Worm (Caenorhabditis elegans) whole organism, young adult: Measurements from ENCODE around the gene strd-1.

ENCODE experiments used
- C06A6.2 ChIP-seq: fragments of 200-800 bp; sonication (Bioruptor generic); conservative IDR thresholded peaks from 2 replicates; pipeline ENCODE4 v1.3.6; 2022; ENCODE audit warnings: missing genetic modification characterization, missing compliant biosample characterization
- F10E7.11 ChIP-seq: sonication (generic microtip); optimal IDR thresholded peaks from 2 replicates; lab custom pipeline; 2017; ENCODE audit warnings: mild to moderate bottlenecking, missing genetic modification characterization, moderate library complexity, missing compliant biosample characterization
- K11D2.4 ChIP-seq: fragments of 200-800 bp; sonication (Bioruptor generic); IDR thresholded peaks from 2 replicates; pipeline ENCODE4 v1.3.6; 2022; ENCODE audit warnings: missing genetic modification reagents, missing genetic modification characterization, missing compliant biosample characterization
- T07F8.4 ChIP-seq: sonication (generic microtip); optimal IDR thresholded peaks from 2 replicates; lab custom pipeline; 2016; ENCODE audit warnings: mild to moderate bottlenecking, missing genetic modification characterization, moderate library complexity, missing compliant biosample characterization
- T26A5.8 ChIP-seq: sonication (generic microtip); optimal IDR thresholded peaks from 2 replicates; lab custom pipeline; 2016; ENCODE audit warnings: missing genetic modification characterization, missing compliant biosample characterization
- Y79H2A.3 ChIP-seq: fragments of 200-800 bp; sonication (Bioruptor generic); conservative IDR thresholded peaks from 2 replicates; pipeline ENCODE4 v1.3.6; 2022; ENCODE audit warnings: missing genetic modification reagents, missing genetic modification characterization, missing compliant biosample characterization
- ZK185.1 ChIP-seq: sonication (generic microtip); optimal IDR thresholded peaks from 2 replicates; lab custom pipeline; 2016; ENCODE audit warnings: mild to moderate bottlenecking, missing genetic modification characterization, missing compliant biosample characterization; ENCODE audit not compliant: poor library complexity, severe bottlenecking
- atf-7 ChIP-seq: sonication (generic microtip); optimal IDR thresholded peaks from 2 replicates; lab custom pipeline; 2017; ENCODE audit warnings: mild to moderate bottlenecking, missing genetic modification characterization, missing compliant biosample characterization
- ceh-58 ChIP-seq: fragments of 200-800 bp; sonication (Bioruptor generic); IDR thresholded peaks from 2 replicates; pipeline ENCODE4 v1.3.6; 2022; ENCODE audit warnings: missing genetic modification characterization, missing compliant biosample characterization
- dox-1 ChIP-seq: fragments of 200-800 bp; sonication (Bioruptor generic); IDR thresholded peaks from 2 replicates; pipeline ENCODE4 v1.3.6; 2022; ENCODE audit warnings: missing genetic modification reagents, missing genetic modification characterization, missing compliant biosample characterization
- egl-44 ChIP-seq: fragments of 200-800 bp; sonication (Bioruptor generic); IDR thresholded peaks from 2 replicates; pipeline ENCODE4 v1.3.6; 2022; ENCODE audit warnings: missing genetic modification reagents, missing genetic modification characterization, missing compliant biosample characterization
- ekl-4 ChIP-seq: fragments of 200-800 bp; sonication (Bioruptor generic); IDR thresholded peaks from 2 replicates; pipeline ENCODE4 v1.3.6; 2022; ENCODE audit warnings: missing genetic modification reagents, missing genetic modification characterization, missing compliant biosample characterization
- him-1 ChIP-seq: sonication (generic microtip); optimal IDR thresholded peaks from 2 replicates; lab custom pipeline; 2016; ENCODE audit warnings: missing genotype, missing genetic modification reagents, missing genetic modification characterization, missing compliant biosample characterization
- hsf-1 ChIP-seq: fragments of 200-800 bp; sonication (Bioruptor generic); IDR thresholded peaks from 2 replicates; pipeline ENCODE4 v1.3.6; 2022; ENCODE audit warnings: missing genetic modification reagents, missing genetic modification characterization, missing compliant biosample characterization
- lin-26 ChIP-seq: fragments of 200-800 bp; sonication (Bioruptor generic); IDR thresholded peaks from 2 replicates; pipeline ENCODE4 v1.3.6; 2022; ENCODE audit warnings: missing genetic modification reagents, missing genetic modification characterization, missing compliant biosample characterization
- lin-40 ChIP-seq: sonication (generic microtip); optimal IDR thresholded peaks from 2 replicates; lab custom pipeline; 2016; ENCODE audit warnings: missing genetic modification characterization, mild to moderate bottlenecking, missing compliant biosample characterization, missing genotype, missing genetic modification reagents
- lin-54 ChIP-seq: fragments of 200-800 bp; sonication (Bioruptor generic); optimal IDR thresholded peaks from 2 replicates; lab custom pipeline; 2018; ENCODE audit warnings: mild to moderate bottlenecking, missing genetic modification characterization, missing compliant biosample characterization
- lir-1 ChIP-seq: fragments of 200-800 bp; sonication (Bioruptor generic); conservative IDR thresholded peaks from 2 replicates; pipeline ENCODE4 v1.3.6; 2022; ENCODE audit warnings: missing genetic modification reagents, missing genetic modification characterization, missing compliant biosample characterization
- madf-6 ChIP-seq: fragments of 200-800 bp; sonication (Bioruptor generic); IDR thresholded peaks from 2 replicates; pipeline ENCODE4 v1.3.6; 2022; ENCODE audit warnings: missing genetic modification reagents, missing genetic modification characterization, missing compliant biosample characterization
- madf-8 ChIP-seq: fragments of 200-800 bp; sonication (Bioruptor generic); conservative IDR thresholded peaks from 2 replicates; pipeline ENCODE4 v1.3.6; 2022; ENCODE audit warnings: missing genetic modification reagents, missing genetic modification characterization, missing compliant biosample characterization
- mcd-1 ChIP-seq: fragments of 200-800 bp; sonication (Bioruptor generic); IDR thresholded peaks from 2 replicates; pipeline ENCODE4 v1.3.6; 2022; ENCODE audit warnings: missing genetic modification reagents, missing genetic modification characterization, missing compliant biosample characterization
- mes-4 ChIP-seq: sonication (generic microtip); optimal IDR thresholded peaks from 2 replicates; lab custom pipeline; 2016; ENCODE audit warnings: missing genotype, missing genetic modification characterization, missing compliant biosample characterization
- nfyb-1 ChIP-seq: fragments of 200-800 bp; sonication (Bioruptor generic); IDR thresholded peaks from 2 replicates; pipeline ENCODE4 v1.3.6; 2022; ENCODE audit warnings: missing genetic modification reagents, missing genetic modification characterization, missing compliant biosample characterization
- nhr-27 ChIP-seq: fragments of 200-800 bp; sonication (Bioruptor generic); optimal IDR thresholded peaks from 2 replicates; lab custom pipeline; 2018; ENCODE audit warnings: mild to moderate bottlenecking, missing genetic modification characterization, moderate library complexity, missing compliant biosample characterization
- nhr-80 ChIP-seq: sonication (generic microtip); optimal IDR thresholded peaks from 2 replicates; lab custom pipeline; 2016; ENCODE audit warnings: missing genetic modification characterization, missing compliant biosample characterization
- pbrm-1 ChIP-seq: fragments of 200-800 bp; sonication (Bioruptor generic); IDR thresholded peaks from 2 replicates; pipeline ENCODE4 v1.3.6; 2022; ENCODE audit warnings: missing genetic modification reagents, missing genetic modification characterization, missing compliant biosample characterization
- pha-4 ChIP-seq: fragments of 150-350 bp; sonication (generic microtip); optimal IDR thresholded peaks from 2 replicates; lab custom pipeline; 2014; ENCODE audit warnings: missing biosample characterization, missing genetic modification reagents, missing genetic modification characterization
- rpc-1 ChIP-seq, 2 experiments: fragments of 150-350 bp in 1 of 2; sonication (generic microtip) in 1 of 2; optimal IDR thresholded peaks; 2 replicates each; lab custom pipeline; 2014 to 2018; ENCODE audit warnings: missing biosample characterization in 1 of 2, missing genetic modification characterization in 1 of 2, missing genetic modification reagents in 1 of 2, missing genotype in 1 of 2
- sdz-38 ChIP-seq: sonication (generic microtip); optimal IDR thresholded peaks from 2 replicates; lab custom pipeline; 2016; ENCODE audit warnings: missing genotype, missing genetic modification characterization, missing compliant biosample characterization
- tbp1 ChIP-seq: fragments of 200-800 bp; sonication (Bioruptor generic); optimal IDR thresholded peaks from 2 replicates; lab custom pipeline; 2018; ENCODE audit warnings: mild to moderate bottlenecking, missing genetic modification characterization, missing compliant biosample characterization
- xnd-1 ChIP-seq: sonication (generic microtip); optimal IDR thresholded peaks from 2 replicates; lab custom pipeline; 2016; ENCODE audit warnings: missing genotype, missing genetic modification reagents, missing genetic modification characterization, missing compliant biosample characterization
- zfh-2 ChIP-seq: fragments of 200-800 bp; sonication (Bioruptor generic); conservative IDR thresholded peaks from 2 replicates; pipeline ENCODE4 v1.3.6; 2022; ENCODE audit warnings: missing genetic modification reagents, missing genetic modification characterization, missing compliant biosample characterization
- ztf-26 ChIP-seq: sonication (generic microtip); optimal IDR thresholded peaks from 2 replicates; lab custom pipeline; 2017; ENCODE audit warnings: missing genetic modification characterization, missing compliant biosample characterization

Gene strd-1

ce11 chrIII:10960387-10960786 lies 13.1 kb downstream of the strd-1 start (continued):
- no peak for TF ChIP-seq T07F8.4 (tag; lab: Kevin White, UChicago)
- 0 out of 2 replicates have a peak, but pooled peaks have one; percentile 31 for TF ChIP-seq pbrm-1 (GFP tag; lab: Robert Waterston, UW)
- no peak for TF ChIP-seq nhr-80 (tag; lab: Kevin White, UChicago)
- no peak for TF ChIP-seq lin-54 (GFP tag; lab: Kevin White, UChicago)
- TF ChIP-seq T26A5.8 (tag; lab: Kevin White, UChicago), result no peak
- TF ChIP-seq lir-1 (GFP tag; lab: Robert Waterston, UW), result no peak
- TF ChIP-seq Y79H2A.3, result no peak
- 0 out of 2 replicates have a peak, but pooled peaks have one; percentile 25 for TF ChIP-seq dox-1
- TF ChIP-seq atf-7 (tag; lab: Kevin White, UChicago), result no peak
- no peak for TF ChIP-seq ceh-58 (GFP tag; lab: Robert Waterston, UW)
- TF ChIP-seq mes-4 (tag; lab: Kevin White, UChicago), result no peak
- no peak for TF ChIP-seq nfyb-1 (GFP tag; lab: Robert Waterston, UW)
- TF ChIP-seq K11D2.4 (GFP tag; lab: Robert Waterston, UW), result no peak
- peak; percentile 70 for TF ChIP-seq tbp1
- TF ChIP-seq, all 124 proteins: peak for 7

ce11 chrIII:10962910-10963309 lies 15.7 kb downstream of the strd-1 start:
- TF ChIP-seq ZK185.1 (tag; lab: Kevin White, UChicago) (no peak), zfh-2 (GFP tag; lab: Robert Waterston, UW) (0 out of 2 replicates have a peak, but pooled peaks have one; percentile 54), atf-7 (tag; lab: Kevin White, UChicago) (no peak), nhr-27 (tag; lab: Kevin White, UChicago) (no peak), lin-40 (tag; lab: Kevin White, UChicago) (no peak), lin-26 (peak; percentile 63; the same call in 1 of the 2 replicates), ztf-26 (no peak), pbrm-1 (GFP tag; lab: Robert Waterston, UW) (no peak), tbp1 (peak; percentile 50), rpc-1 (optimal IDR thresholded peaks at IDR 0.05; lab: Kevin White, UChicago) (no peak), rpc-1 (tag; optimal IDR thresholded peaks at IDR 0.05; lab: Kevin White, UChicago) (peak; percentile 31), xnd-1 (tag; lab: Kevin White, UChicago) (no peak), nfyb-1 (GFP tag; lab: Robert Waterston, UW) (0 out of 2 replicates have a peak, but pooled peaks have one; percentile 32)

ce11 chrIII:10967010-10967409 lies 19.8 kb downstream of the strd-1 start, which contains the start of gene W05B2.2:
W05B2.2 (minus strand) TSS chrIII:10967110.
- TF ChIP-seq sdz-38 (tag; lab: Kevin White, UChicago), result no peak

- TF ChIP-seq madf-6 (GFP tag; lab: Robert Waterston, UW) (no peak), egl-44 (no peak), mcd-1 (GFP tag; lab: Robert Waterston, UW) (no peak), F10E7.11 (no peak), pha-4 (no peak), madf-8 (GFP tag; lab: Robert Waterston, UW) (no peak), atf-7 (tag; lab: Kevin White, UChicago) (no peak), ekl-4 (GFP tag; lab: Robert Waterston, UW) (no peak), him-1 (no peak), hsf-1 (GFP tag; lab: Robert Waterston, UW) (no peak), C06A6.2 (GFP tag; lab: Robert Waterston, UW) (no peak)
These were observed 22.4 kb downstream of the strd-1 start, which contains the start of gene dhc-4 for ce11 chrIII:10969644-10970043. dhc-4 (plus strand) TSS chrIII:10969944.
